Fruit fly (Drosophila melanogaster) whole organism, wandering third instar larva: Measurements from ENCODE around the gene Bet3.

Experiments
- Abd-B ChIP-seq: fragments of >200 bp; optimal IDR thresholded peaks from 2 replicates; lab custom pipeline; 2017; ENCODE audit warnings: missing biosample characterization, missing genetic modification characterization
- Dfd ChIP-seq: fragments of >200 bp; optimal IDR thresholded peaks from 2 replicates; lab custom pipeline; 2017; ENCODE audit warnings: missing biosample characterization, missing genetic modification characterization
- Hr83 ChIP-seq: fragments of 200-300 bp; sonication (Bioruptor generic); optimal IDR thresholded peaks from 2 replicates; lab custom pipeline; 2016; ENCODE audit warnings: missing biosample characterization, mild to moderate bottlenecking, missing genetic modification characterization, moderate library complexity; ENCODE audit not compliant: poor library complexity, severe bottlenecking
- Sp1 ChIP-seq: fragments of 200-800 bp; sonication (Bioruptor generic); optimal IDR thresholded peaks from 3 replicates; lab custom pipeline; 2019; ENCODE audit warnings: missing biosample characterization, mild to moderate bottlenecking, missing genetic modification characterization, moderate library complexity
- br ChIP-seq: fragments of 200-800 bp; sonication (Bioruptor generic); optimal IDR thresholded peaks from 2 replicates; lab custom pipeline; 2016; ENCODE audit warnings: missing biosample characterization, missing genetic modification characterization
- brk ChIP-seq: fragments of 200-800 bp; sonication (Bioruptor generic); optimal IDR thresholded peaks from 2 replicates; lab custom pipeline; 2016; ENCODE audit warnings: missing biosample characterization, mild to moderate bottlenecking, missing genetic modification characterization
- dsf ChIP-seq: sonication (Bioruptor generic); optimal IDR thresholded peaks from 2 replicates; lab custom pipeline; 2016; ENCODE audit warnings: missing biosample characterization, missing genetic modification characterization, borderline replicate concordance
- fru ChIP-seq: fragments of 200-800 bp; sonication (Bioruptor generic); optimal IDR thresholded peaks from 3 replicates; lab custom pipeline; 2016; ENCODE audit warnings: missing biosample characterization, mild to moderate bottlenecking, missing genetic modification characterization
- pan ChIP-seq: fragments of >200 bp; optimal IDR thresholded peaks from 2 replicates; lab custom pipeline; 2017
- psq ChIP-seq: fragments of 200-800 bp; sonication (Bioruptor generic); optimal IDR thresholded peaks from 3 replicates; lab custom pipeline; 2017; ENCODE audit warnings: missing biosample characterization, mild to moderate bottlenecking, missing genetic modification characterization, moderate library complexity
- usp ChIP-seq: fragments of >200 bp; optimal IDR thresholded peaks from 2 replicates; lab custom pipeline; 2017; ENCODE audit warnings: missing biosample characterization, missing genetic modification characterization

DNA sequence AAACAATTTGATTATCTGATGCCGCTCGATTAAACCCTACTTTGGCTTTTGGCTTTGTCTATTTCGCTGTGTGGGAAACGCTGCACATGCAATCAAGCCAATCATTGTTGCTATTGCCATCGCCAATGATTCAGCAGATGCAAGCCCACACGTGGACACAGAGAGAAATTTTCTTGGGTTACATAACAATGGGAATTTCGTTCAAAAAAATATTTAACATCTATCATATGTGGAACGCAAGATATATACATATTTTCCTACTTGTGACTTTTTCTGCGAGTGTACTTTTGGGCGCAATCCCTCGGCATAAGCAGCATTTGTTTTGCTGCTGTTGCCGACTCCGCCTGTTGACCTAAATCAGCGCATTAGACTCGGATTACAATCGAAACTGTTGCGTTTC, 22.7 kb downstream of the Bet3 start:
- no peak for TF ChIP-seq fru
- no peak for TF ChIP-seq Dfd
- no peak for TF ChIP-seq dsf (GFP tag; lab: Kevin White, UChicago)
- no peak for TF ChIP-seq psq (GFP tag; lab: Kevin White, UChicago)
- TF ChIP-seq usp (GFP tag; lab: Kevin White, UChicago): no peak
- TF ChIP-seq Abd-B (GFP tag; lab: Kevin White, UChicago): no peak
- no peak for TF ChIP-seq pan (lab: Kevin White, UChicago)
- TF ChIP-seq brk: no peak
- TF ChIP-seq Sp1 (GFP tag; lab: Kevin White, UChicago): no peak
- no peak for TF ChIP-seq br
- no peak for TF ChIP-seq Hr83 (GFP tag; lab: Kevin White, UChicago)
